Fruit fly (Drosophila melanogaster): ENCODE data around the gene CG34327.

DNA sequence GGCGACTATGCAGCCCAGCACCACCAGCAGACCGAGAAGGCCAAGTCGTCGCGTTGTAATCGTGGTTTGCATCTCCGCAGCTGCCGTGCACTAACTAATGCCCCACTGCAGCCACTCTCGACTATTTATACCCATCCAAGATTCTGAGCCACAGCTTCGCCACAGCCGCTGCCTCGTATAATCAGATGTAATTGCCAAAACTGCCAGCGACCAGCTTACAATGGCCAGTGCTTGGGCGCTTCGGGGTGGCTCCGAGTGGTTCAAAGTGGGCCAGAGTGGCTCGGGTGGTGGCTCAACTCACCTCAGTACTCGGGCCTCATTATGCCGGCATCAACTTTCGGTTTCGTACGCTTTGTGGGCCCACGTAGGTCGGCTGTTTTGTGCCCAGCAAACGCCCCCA, at the start of gene CG34327:
- TF ChIP-seq HLH106 (tag; optimal IDR thresholded peaks at IDR 0.05) (no peak), Myc (optimal IDR thresholded peaks at IDR 0.05) (no peak), br (GFP tag; optimal IDR thresholded peaks at IDR 0.05) (no peak), foxo (GFP tag; optimal IDR thresholded peaks at IDR 0.05) (no peak), dmrt93B (GFP tag; optimal IDR thresholded peaks at IDR 0.05) (no peak), Hr83 (GFP tag; optimal IDR thresholded peaks at IDR 0.05; ENCODE audit: poor library complexity, severe bottlenecking) (no peak)

Data from whole organism, wandering third instar larva.